Worm (Caenorhabditis elegans): ENCODE measurements around the gene R151.10.

DNA sequence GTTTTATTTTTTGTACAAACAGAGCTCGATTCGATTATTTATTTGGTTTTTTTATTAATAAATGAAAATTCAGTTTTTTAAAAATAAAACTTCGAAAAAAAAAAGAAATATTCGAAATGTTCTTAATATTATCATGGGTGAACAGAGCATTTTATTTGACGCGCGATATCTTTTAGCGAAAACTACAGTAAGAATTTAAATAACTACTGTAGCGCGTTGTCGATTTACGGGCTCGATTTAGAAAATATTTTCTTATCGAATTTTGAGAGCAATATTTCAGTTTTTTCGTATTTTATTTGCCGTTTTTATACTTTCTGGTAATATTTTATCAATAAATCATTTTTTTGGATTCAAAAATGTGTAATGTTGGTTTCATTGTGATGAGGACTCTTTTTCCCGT, 9.6 kb downstream of the R151.10 start:
- TF ChIP-seq nhr-237 (tag; optimal IDR thresholded peaks at IDR 0.05) (no peak), unc-62 (GFP tag; optimal IDR thresholded peaks at IDR 0.05) (no peak), ztf-11 (tag; optimal IDR thresholded peaks at IDR 0.05) (no peak), pha-4 (tag; optimal IDR thresholded peaks at IDR 0.05) (no peak), nhr-28 (tag; optimal IDR thresholded peaks at IDR 0.05) (no peak), mep-1 (tag; optimal IDR thresholded peaks at IDR 0.05) (no peak), lin-32 (GFP tag; optimal IDR thresholded peaks at IDR 0.05) (no peak), nhr-2 (tag; optimal IDR thresholded peaks at IDR 0.05) (no peak)
